Worm (Caenorhabditis elegans) whole organism, L1 larva: ENCODE data around the gene vdac-1.

ENCODE experiments used
- elt-3 ChIP-seq, 6 experiments: fragments of 150-350 bp in 1 of 6; sonication (generic microtip); optimal IDR thresholded peaks; 2 replicates each; lab custom pipeline; 2017 to 2018; ENCODE audit warnings: missing biosample characterization in 6 of 6, missing genetic modification characterization in 6 of 6, inconsistent platforms in 1 of 6
- lin-13 ChIP-seq: fragments of 150-350 bp; optimal IDR thresholded peaks from 2 replicates; lab custom pipeline; 2014; ENCODE audit warnings: missing biosample characterization, missing genetic modification reagents, missing genetic modification characterization
- lin-39 ChIP-seq: fragments of 150-350 bp; optimal IDR thresholded peaks from 2 replicates; lab custom pipeline; 2014; ENCODE audit warnings: missing biosample characterization, missing genetic modification reagents, missing genetic modification characterization
- mdl-1 ChIP-seq, 2 experiments: fragments of 150-350 bp; optimal IDR thresholded peaks; 2 replicates each; lab custom pipeline; 2014 to 2017; ENCODE audit warnings: missing biosample characterization in 2 of 2, missing genetic modification characterization in 2 of 2, inconsistent platforms in 1 of 2
- pqm-1 ChIP-seq: sonication (generic microtip); optimal IDR thresholded peaks from 3 replicates; lab custom pipeline; 2017; ENCODE audit warnings: missing biosample characterization, missing genetic modification characterization
- snpc-4 ChIP-seq: fragments of 150-350 bp; optimal IDR thresholded peaks from 2 replicates; lab custom pipeline; 2014; ENCODE audit warnings: missing biosample characterization, missing genetic modification characterization
- sox-4 ChIP-seq: sonication (generic microtip); optimal IDR thresholded peaks from 2 replicates; lab custom pipeline; 2016; ENCODE audit warnings: missing genetic modification characterization, missing compliant biosample characterization
- swsn-7 ChIP-seq: sonication (generic microtip); optimal IDR thresholded peaks from 2 replicates; lab custom pipeline; 2016; ENCODE audit warnings: missing genetic modification characterization, missing compliant biosample characterization
- unc-62 ChIP-seq: fragments of 150-350 bp; optimal IDR thresholded peaks from 2 replicates; lab custom pipeline; 2014; ENCODE audit warnings: missing biosample characterization, missing genetic modification reagents, missing genetic modification characterization
- ztf-11 ChIP-seq, 2 experiments: sonication (generic microtip); optimal IDR thresholded peaks; 2 replicates each; lab custom pipeline; 2016 to 2017; ENCODE audit warnings: missing genetic modification characterization in 2 of 2, missing biosample characterization in 1 of 2, missing compliant biosample characterization in 1 of 2

DNA sequence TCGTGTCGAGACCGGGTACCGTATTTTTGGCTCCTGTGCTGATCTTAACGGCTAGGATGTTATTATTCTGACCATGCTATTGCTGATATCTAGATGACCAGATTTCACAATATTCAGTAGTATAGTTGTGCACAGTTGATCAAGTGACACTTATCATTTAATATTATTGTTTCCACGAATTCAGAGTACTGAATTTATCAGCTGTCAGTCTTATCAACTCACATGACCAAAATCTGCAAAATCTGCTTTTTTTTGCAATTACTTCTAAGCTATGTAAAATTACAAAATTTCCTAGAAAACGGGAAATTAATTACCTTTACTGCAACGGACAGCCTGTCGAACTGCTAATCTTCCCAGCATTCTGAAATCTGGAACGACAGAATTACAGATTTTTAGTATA lies 42.8 kb upstream of the vdac-1 start, which contains the start of gene pam-1:
- TF ChIP-seq snpc-4 (tag; lab: Kevin White, UChicago), result no peak
- TF ChIP-seq ztf-11 (tag; optimal IDR thresholded peaks at IDR 0.05; lab: Kevin White, UChicago), result no peak
- TF ChIP-seq unc-62 (GFP tag; lab: Kevin White, UChicago), result no peak
- TF ChIP-seq elt-3 (tag; optimal IDR thresholded peaks at IDR 0.05; lab: Kevin White, UChicago), result no peak
- no peak for TF ChIP-seq swsn-7
- no peak for TF ChIP-seq lin-39
- TF ChIP-seq lin-13, result no peak
- TF ChIP-seq sox-4 (tag; lab: Kevin White, UChicago), result no peak
- TF ChIP-seq pqm-1 (tag; lab: Kevin White, UChicago), result no peak
- no peak for TF ChIP-seq mdl-1 (tag; optimal IDR thresholded peaks at IDR 0.05; lab: Kevin White, UChicago)
